Worm (Caenorhabditis elegans): Measurements from ENCODE around the gene F41F3.9.

DNA sequence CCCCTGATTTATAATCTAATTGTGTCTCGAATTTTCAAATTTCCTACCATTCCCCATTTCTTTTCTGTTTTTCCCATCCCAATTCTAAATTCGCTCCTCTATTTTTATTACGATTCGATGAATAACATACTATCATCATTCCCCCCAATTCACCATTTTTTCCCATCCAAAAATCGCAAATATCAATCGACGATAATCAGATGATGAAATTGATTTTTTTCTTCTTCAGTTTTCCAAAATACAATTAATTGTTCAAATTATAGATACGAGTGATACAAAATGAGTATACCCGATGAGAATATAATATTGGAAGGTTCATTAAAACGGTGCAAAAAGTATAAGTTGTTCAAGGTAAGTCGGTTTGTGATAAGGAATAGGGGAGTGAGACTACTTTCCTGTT, 12.6 kb upstream of the F41F3.9 start, which contains the start of gene soc-1:
- TF ChIP-seq blmp-1 (tag; optimal IDR thresholded peaks at IDR 0.05) (no peak), nhr-28 (tag; optimal IDR thresholded peaks at IDR 0.05) (no peak), pha-4 (tag; optimal IDR thresholded peaks at IDR 0.05) (no peak), lin-13 (tag; optimal IDR thresholded peaks at IDR 0.05) (no peak), unc-120 (tag; optimal IDR thresholded peaks at IDR 0.05; ENCODE audit: poor library complexity, severe bottlenecking) (no peak), unc-62 (GFP tag; optimal IDR thresholded peaks at IDR 0.05) (no peak)

Measured in whole organism, mixed stage, embryonic.